Worm (Caenorhabditis elegans) whole organism, mixed stage, embryonic: ENCODE measurements around the gene ZC455.1.

Experiments
- blmp-1 ChIP-seq: fragments of 150-350 bp; optimal IDR thresholded peaks from 2 replicates; lab custom pipeline; 2014; ENCODE audit warnings: missing biosample characterization, missing genetic modification characterization
- ceh-43 ChIP-seq: fragments of 200-800 bp; sonication (Bioruptor generic); optimal IDR thresholded peaks from 2 replicates; lab custom pipeline; 2018; ENCODE audit warnings: mild to moderate bottlenecking, missing genetic modification characterization, moderate library complexity, missing compliant biosample characterization
- elt-3 ChIP-seq: fragments of 150-350 bp; optimal IDR thresholded peaks from 2 replicates; lab custom pipeline; 2014; ENCODE audit warnings: missing biosample characterization, missing genetic modification characterization
- lin-13 ChIP-seq: fragments of 150-350 bp; optimal IDR thresholded peaks from 2 replicates; lab custom pipeline; 2014; ENCODE audit warnings: missing biosample characterization, missing genetic modification characterization
- lin-32 ChIP-seq: fragments of 200-800 bp; sonication (Bioruptor generic); optimal IDR thresholded peaks from 2 replicates; lab custom pipeline; 2018; ENCODE audit warnings: mild to moderate bottlenecking, missing genetic modification characterization, missing compliant biosample characterization
- lsy-2 ChIP-seq: fragments of 150-350 bp; optimal IDR thresholded peaks from 2 replicates; lab custom pipeline; 2014; ENCODE audit warnings: missing biosample characterization, missing genetic modification characterization
- mep-1 ChIP-seq: fragments of 150-350 bp; optimal IDR thresholded peaks from 2 replicates; lab custom pipeline; 2017; ENCODE audit warnings: missing biosample characterization, missing genetic modification reagents, missing genetic modification characterization, inconsistent platforms
- nhr-2 ChIP-seq: fragments of 150-350 bp; optimal IDR thresholded peaks from 2 replicates; lab custom pipeline; 2014; ENCODE audit warnings: missing biosample characterization, missing genetic modification characterization
- nhr-237 ChIP-seq: fragments of 150-350 bp; optimal IDR thresholded peaks from 2 replicates; lab custom pipeline; 2014; ENCODE audit warnings: missing biosample characterization, missing genetic modification characterization
- nhr-28 ChIP-seq: fragments of 150-350 bp; optimal IDR thresholded peaks from 2 replicates; lab custom pipeline; 2014; ENCODE audit warnings: missing biosample characterization, missing genetic modification characterization
- nhr-76 ChIP-seq: sonication (generic microtip); optimal IDR thresholded peaks from 2 replicates; lab custom pipeline; 2017; ENCODE audit warnings: missing biosample characterization, missing genetic modification characterization
- sptf-1 ChIP-seq: sonication (generic microtip); optimal IDR thresholded peaks from 2 replicates; lab custom pipeline; 2017; ENCODE audit warnings: mild to moderate bottlenecking, missing genetic modification characterization, moderate library complexity, missing compliant biosample characterization
- unc-39 ChIP-seq: fragments of 150-350 bp; optimal IDR thresholded peaks from 2 replicates; lab custom pipeline; 2014; ENCODE audit warnings: missing biosample characterization, missing genetic modification characterization
- ztf-11 ChIP-seq: fragments of 150-350 bp; optimal IDR thresholded peaks from 2 replicates; lab custom pipeline; 2014; ENCODE audit warnings: missing biosample characterization, missing genetic modification characterization

ce11 chrV:12796908-12797490, 23.7 kb downstream of the ZC455.1 start:
- TF ChIP-seq lin-13 (tag; lab: Kevin White, UChicago), result no peak
- no peak for TF ChIP-seq nhr-28
- TF ChIP-seq sptf-1 (tag; lab: Kevin White, UChicago), result no peak
- TF ChIP-seq lin-32 (GFP tag; lab: Kevin White, UChicago), result no peak
- TF ChIP-seq nhr-237, result no peak
- TF ChIP-seq unc-39, result no peak
- no peak for TF ChIP-seq nhr-76 (tag; lab: Kevin White, UChicago)
- TF ChIP-seq ztf-11 (tag; lab: Kevin White, UChicago), result no peak
- TF ChIP-seq nhr-2 (tag; lab: Kevin White, UChicago), result no peak
- no peak for TF ChIP-seq blmp-1 (tag; lab: Kevin White, UChicago)
- no peak for TF ChIP-seq elt-3 (tag; lab: Kevin White, UChicago)
- TF ChIP-seq ceh-43 (GFP tag; lab: Kevin White, UChicago), result no peak
- TF ChIP-seq mep-1 (tag; lab: Kevin White, UChicago), result no peak
- TF ChIP-seq lsy-2 (tag; lab: Kevin White, UChicago), result no peak
